Fruit fly (Drosophila melanogaster): ENCODE data around the gene Rrp45.

DNA sequence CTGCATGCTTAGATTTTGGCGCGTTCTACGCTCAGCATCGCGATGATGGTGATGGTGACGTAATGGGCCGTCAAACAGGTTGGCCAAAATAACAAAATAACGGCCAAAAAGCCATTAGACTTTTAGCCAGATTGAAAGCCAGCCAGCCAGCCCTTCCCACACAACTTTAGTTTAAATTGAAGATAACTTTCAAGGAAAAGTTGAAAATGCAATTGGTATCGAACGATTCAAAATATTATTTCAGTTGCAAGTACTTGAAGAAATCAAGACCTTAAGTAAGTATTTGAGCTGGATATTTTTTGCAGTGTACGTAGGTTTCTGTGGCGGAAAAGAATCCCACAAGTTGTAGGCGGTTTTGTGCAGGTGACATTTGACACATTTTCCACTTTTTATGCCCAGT lies 10.0 kb downstream of the Rrp45 start:
- TF ChIP-seq psq (optimal IDR thresholded peaks at IDR 0.05) = no peak
- no peak for TF ChIP-seq usp (GFP tag; optimal IDR thresholded peaks at IDR 0.05)
- TF ChIP-seq pan (optimal IDR thresholded peaks at IDR 0.05) = no peak

All from whole organism.